Worm (Caenorhabditis elegans) whole organism, late embryonic: ENCODE results near the gene rpt-1.

Experiments
- C08G9.2 ChIP-seq: sonication (generic microtip); optimal IDR thresholded peaks from 2 replicates; lab custom pipeline; 2016; ENCODE audit warnings: mild to moderate bottlenecking, missing genetic modification characterization, moderate library complexity, missing compliant biosample characterization
- C38D4.7 ChIP-seq: fragments of 200-800 bp; sonication (Bioruptor generic); optimal IDR thresholded peaks from 2 replicates; lab custom pipeline; 2018; ENCODE audit warnings: mild to moderate bottlenecking, missing genetic modification characterization, moderate library complexity, missing compliant biosample characterization
- F13H6.1 ChIP-seq: sonication (generic microtip); optimal IDR thresholded peaks from 2 replicates; lab custom pipeline; 2016; ENCODE audit warnings: missing genetic modification characterization, missing compliant biosample characterization
- K09A11.1 ChIP-seq: sonication (generic microtip); optimal IDR thresholded peaks from 2 replicates; lab custom pipeline; 2017; ENCODE audit warnings: antibody characterized with exemption, mild to moderate bottlenecking, missing genetic modification characterization, missing compliant biosample characterization; ENCODE audit not compliant: insufficient read depth
- T23F11.4 ChIP-seq: fragments of 200-800 bp; sonication (Bioruptor generic); optimal IDR thresholded peaks from 2 replicates; lab custom pipeline; 2018; ENCODE audit warnings: mild to moderate bottlenecking, missing genetic modification characterization, missing compliant biosample characterization
- Y22D7AL.16 ChIP-seq: sonication (generic microtip); optimal IDR thresholded peaks from 2 replicates; lab custom pipeline; 2016; ENCODE audit warnings: missing genetic modification characterization, missing compliant biosample characterization
- ahr-1 ChIP-seq: sonication (generic microtip); optimal IDR thresholded peaks from 2 replicates; lab custom pipeline; 2016; ENCODE audit warnings: missing genetic modification characterization, missing compliant biosample characterization
- ceh-14 ChIP-seq: sonication (generic microtip); optimal IDR thresholded peaks from 2 replicates; lab custom pipeline; 2016; ENCODE audit warnings: missing genotype, missing genetic modification characterization, missing compliant biosample characterization
- ceh-18 ChIP-seq: sonication (generic microtip); optimal IDR thresholded peaks from 2 replicates; lab custom pipeline; 2016; ENCODE audit warnings: missing genetic modification characterization, missing compliant biosample characterization
- ceh-19 ChIP-seq: fragments of 200-800 bp; sonication (Bioruptor generic); optimal IDR thresholded peaks from 2 replicates; lab custom pipeline; 2018; ENCODE audit warnings: mild to moderate bottlenecking, missing genetic modification characterization, missing compliant biosample characterization
- ceh-2 ChIP-seq: sonication (generic microtip); optimal IDR thresholded peaks from 2 replicates; lab custom pipeline; 2016; ENCODE audit warnings: missing genotype, missing genetic modification characterization, missing compliant biosample characterization
- ceh-22 ChIP-seq: sonication (generic microtip); optimal IDR thresholded peaks from 2 replicates; lab custom pipeline; 2017; ENCODE audit warnings: missing biosample characterization, missing genetic modification characterization
- ceh-31 ChIP-seq: sonication (generic microtip); optimal IDR thresholded peaks from 2 replicates; lab custom pipeline; 2016; ENCODE audit warnings: missing genetic modification characterization, missing compliant biosample characterization
- ceh-34 ChIP-seq: sonication (generic microtip); optimal IDR thresholded peaks from 2 replicates; lab custom pipeline; 2016; ENCODE audit warnings: mild to moderate bottlenecking, missing genetic modification characterization, missing compliant biosample characterization
- ceh-48 ChIP-seq: sonication (generic microtip); optimal IDR thresholded peaks from 2 replicates; lab custom pipeline; 2016; ENCODE audit warnings: missing genetic modification characterization, inconsistent platforms, missing compliant biosample characterization
- ceh-6 ChIP-seq: fragments of 200-800 bp; sonication (Bioruptor generic); optimal IDR thresholded peaks from 2 replicates; lab custom pipeline; 2018; ENCODE audit warnings: mild to moderate bottlenecking, missing genetic modification characterization, missing compliant biosample characterization
- che-1 ChIP-seq: sonication (generic microtip); optimal IDR thresholded peaks from 2 replicates; lab custom pipeline; 2016; ENCODE audit warnings: mild to moderate bottlenecking, missing genetic modification characterization, missing compliant biosample characterization
- elt-2 ChIP-seq: sonication (generic microtip); optimal IDR thresholded peaks from 2 replicates; lab custom pipeline; 2016; ENCODE audit warnings: missing genetic modification reagents, missing genetic modification characterization, missing compliant biosample characterization
- elt-4 ChIP-seq: sonication (generic microtip); optimal IDR thresholded peaks from 2 replicates; lab custom pipeline; 2016; ENCODE audit warnings: missing genetic modification characterization, missing compliant biosample characterization
- ets-4 ChIP-seq: sonication (generic microtip); optimal IDR thresholded peaks from 2 replicates; lab custom pipeline; 2016; ENCODE audit warnings: missing genetic modification characterization, missing compliant biosample characterization
- fkh-6 ChIP-seq: sonication (generic microtip); optimal IDR thresholded peaks from 2 replicates; lab custom pipeline; 2016; ENCODE audit warnings: missing genetic modification characterization, missing compliant biosample characterization
- gmeb-2 ChIP-seq: sonication (generic microtip); optimal IDR thresholded peaks from 2 replicates; lab custom pipeline; 2016; ENCODE audit warnings: missing genetic modification characterization, inconsistent platforms, missing compliant biosample characterization
- hlh-13 ChIP-seq: fragments of 200-800 bp; sonication (Bioruptor generic); optimal IDR thresholded peaks from 2 replicates; lab custom pipeline; 2018; ENCODE audit warnings: mild to moderate bottlenecking, missing genetic modification characterization, missing compliant biosample characterization
- hlh-30 ChIP-seq: sonication (generic microtip); optimal IDR thresholded peaks from 2 replicates; lab custom pipeline; 2017; ENCODE audit warnings: antibody characterized with exemption, missing genetic modification characterization, missing compliant biosample characterization; ENCODE audit not compliant: insufficient read depth
- hlh-6 ChIP-seq: sonication (generic microtip); optimal IDR thresholded peaks from 2 replicates; lab custom pipeline; 2016; ENCODE audit warnings: missing genotype, missing genetic modification characterization, missing compliant biosample characterization
- lim-6 ChIP-seq: sonication (generic microtip); optimal IDR thresholded peaks from 2 replicates; lab custom pipeline; 2016; ENCODE audit warnings: missing genetic modification characterization, missing compliant biosample characterization
- lin-11 ChIP-seq: fragments of 200-800 bp; sonication (Bioruptor generic); optimal IDR thresholded peaks from 2 replicates; lab custom pipeline; 2018; ENCODE audit warnings: mild to moderate bottlenecking, missing genetic modification characterization, missing compliant biosample characterization
- madf-2 ChIP-seq: sonication (generic microtip); optimal IDR thresholded peaks from 2 replicates; lab custom pipeline; 2017; ENCODE audit warnings: missing genetic modification characterization, missing compliant biosample characterization
- mec-3 ChIP-seq: sonication (generic microtip); optimal IDR thresholded peaks from 2 replicates; lab custom pipeline; 2016; ENCODE audit warnings: borderline replicate concordance, missing genetic modification characterization, missing compliant biosample characterization
- nfya-1 ChIP-seq: sonication (generic microtip); optimal IDR thresholded peaks from 2 replicates; lab custom pipeline; 2017; ENCODE audit warnings: missing genetic modification characterization, mild to moderate bottlenecking, missing compliant biosample characterization, antibody characterized with exemption, moderate library complexity
- nhr-11 ChIP-seq: fragments of 150-350 bp; optimal IDR thresholded peaks from 2 replicates; lab custom pipeline; 2014; ENCODE audit warnings: missing biosample characterization, missing genetic modification characterization
- odd-2 ChIP-seq: sonication (generic microtip); optimal IDR thresholded peaks from 2 replicates; lab custom pipeline; 2017; ENCODE audit warnings: antibody characterized with exemption, mild to moderate bottlenecking, missing genetic modification characterization, missing compliant biosample characterization
- pag-3 ChIP-seq: sonication (generic microtip); optimal IDR thresholded peaks from 2 replicates; lab custom pipeline; 2016; ENCODE audit warnings: missing compliant biosample characterization, missing genetic modification characterization, borderline replicate concordance
- pat-9 ChIP-seq: fragments of 200-800 bp; sonication (Bioruptor generic); optimal IDR thresholded peaks from 2 replicates; lab custom pipeline; 2018; ENCODE audit warnings: mild to moderate bottlenecking, missing genetic modification characterization, moderate library complexity, missing compliant biosample characterization
- pax-1 ChIP-seq: fragments of 150-350 bp; optimal IDR thresholded peaks from 2 replicates; lab custom pipeline; 2014; ENCODE audit warnings: missing biosample characterization, missing genetic modification characterization
- pha-2 ChIP-seq: sonication (generic microtip); optimal IDR thresholded peaks from 2 replicates; lab custom pipeline; 2017; ENCODE audit warnings: mild to moderate bottlenecking, missing genetic modification characterization, missing compliant biosample characterization
- pha-4 ChIP-seq: fragments of 150-350 bp; optimal IDR thresholded peaks from 2 replicates; lab custom pipeline; 2018; ENCODE audit warnings: missing biosample characterization, missing genetic modification reagents, missing genetic modification characterization
- pqm-1 ChIP-seq: sonication (generic microtip); optimal IDR thresholded peaks from 2 replicates; lab custom pipeline; 2016; ENCODE audit warnings: missing genetic modification characterization, missing compliant biosample characterization
- ref-2 ChIP-seq: sonication (generic microtip); optimal IDR thresholded peaks from 2 replicates; lab custom pipeline; 2016; ENCODE audit warnings: missing genetic modification characterization, missing compliant biosample characterization
- rnt-1 ChIP-seq: sonication (generic microtip); optimal IDR thresholded peaks from 2 replicates; lab custom pipeline; 2016; ENCODE audit warnings: missing genetic modification characterization, missing compliant biosample characterization
- sdc-2 ChIP-seq: sonication (generic microtip); optimal IDR thresholded peaks from 2 replicates; lab custom pipeline; 2016; ENCODE audit warnings: missing genotype, missing genetic modification characterization, missing compliant biosample characterization
- sox-4 ChIP-seq: sonication (generic microtip); optimal IDR thresholded peaks from 2 replicates; lab custom pipeline; 2017; ENCODE audit warnings: mild to moderate bottlenecking, missing genetic modification characterization, inconsistent platforms, missing compliant biosample characterization
- syd-9 ChIP-seq: sonication (generic microtip); optimal IDR thresholded peaks from 2 replicates; lab custom pipeline; 2016; ENCODE audit warnings: mild to moderate bottlenecking, missing genetic modification characterization, moderate library complexity, missing compliant biosample characterization
- zip-5 ChIP-seq: sonication (generic microtip); optimal IDR thresholded peaks from 2 replicates; lab custom pipeline; 2016; ENCODE audit warnings: missing genetic modification characterization, missing compliant biosample characterization

The rpt-1 gene

DNA sequence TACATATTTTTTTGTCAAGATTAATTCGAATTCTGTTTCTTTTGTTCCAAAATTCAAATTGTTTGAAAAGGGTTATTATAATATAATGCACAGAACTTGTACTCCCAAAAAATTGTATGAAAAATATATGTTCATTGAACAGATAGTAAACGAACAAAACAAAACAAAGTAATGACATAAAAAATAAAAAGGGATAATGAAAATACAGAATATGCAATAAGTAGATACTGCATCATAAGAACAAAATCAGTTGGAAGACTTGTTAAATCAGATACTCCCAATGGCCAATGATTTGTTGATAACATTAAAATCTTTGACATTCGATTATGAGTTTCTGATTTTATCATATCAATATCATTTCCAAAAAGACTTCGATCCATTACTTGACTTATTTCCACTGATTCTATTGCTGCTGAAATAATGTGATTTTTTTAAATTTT lies 22.3 kb upstream of the rpt-1 start:
- TF ChIP-seq pax-1 (tag; lab: Kevin White, UChicago) (no peak), ceh-14 (tag; lab: Kevin White, UChicago) (no peak), T23F11.4 (GFP tag; lab: Kevin White, UChicago) (no peak), nhr-11 (no peak), C38D4.7 (GFP tag; lab: Kevin White, UChicago) (no peak), lim-6 (tag; lab: Kevin White, UChicago) (no peak), pat-9 (no peak), pag-3 (tag; lab: Kevin White, UChicago) (no peak), che-1 (tag; lab: Kevin White, UChicago) (no peak), C08G9.2 (tag; lab: Kevin White, UChicago) (no peak), ceh-6 (GFP tag; lab: Kevin White, UChicago) (no peak), ceh-31 (tag; lab: Kevin White, UChicago) (no peak), hlh-6 (tag; lab: Kevin White, UChicago) (no peak), hlh-13 (GFP tag; lab: Kevin White, UChicago) (no peak)

DNA sequence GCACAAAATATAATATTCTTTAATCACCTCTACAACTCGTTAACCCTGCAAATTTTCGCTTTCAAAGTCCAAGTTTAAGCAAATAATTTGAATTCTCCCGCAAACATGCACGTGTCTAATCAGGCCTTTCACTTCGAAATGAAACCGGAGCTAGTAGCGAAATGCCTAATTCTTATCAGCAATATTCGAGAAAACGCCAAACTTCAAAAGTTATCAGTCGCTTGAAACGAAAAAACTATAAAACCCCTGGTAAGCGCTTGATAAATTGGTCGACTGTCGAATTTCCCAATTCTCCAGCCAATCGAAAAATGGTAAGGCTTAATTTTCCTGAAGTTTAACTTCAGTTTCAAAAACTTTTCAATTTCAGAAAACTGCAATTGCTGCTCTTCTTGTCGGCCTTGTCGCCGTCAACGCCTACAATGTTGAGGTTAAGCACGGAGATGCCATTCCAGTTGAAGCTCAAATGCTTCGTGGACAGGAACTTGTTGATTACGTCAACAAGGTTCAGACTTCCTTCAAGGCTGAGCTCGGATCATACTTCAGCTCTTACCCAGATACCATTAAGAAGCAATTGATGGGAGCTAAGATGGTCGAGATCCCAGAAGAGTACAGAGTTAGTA lies 20.8 kb upstream of the rpt-1 start, which contains the start of gene cpr-9:
Gene cpr-9 (plus strand): TSS at position 188 of the 620 bp plus-strand sequence.
- TF ChIP-seq ceh-22 (tag; lab: Kevin White, UChicago) = no peak
- no peak for TF ChIP-seq ceh-48
- TF ChIP-seq elt-2 (tag; lab: Kevin White, UChicago) = peak; percentile 51

ce11 chrV:12001747-12002456 lies 19.7 kb upstream of the rpt-1 start, which contains the start of gene gcy-33:
TSS of gene gcy-33 (minus strand) at chrV:12001797.
- TF ChIP-seq madf-2 (tag; lab: Kevin White, UChicago) = peak; percentile 94
- peak; percentile 86 for TF ChIP-seq hlh-30
- TF ChIP-seq nfya-1 = peak; percentile 87
- peak; percentile 93 for TF ChIP-seq fkh-6 (tag; lab: Kevin White, UChicago)
- peak; percentile 86 for TF ChIP-seq lin-11 (tag; lab: Kevin White, UChicago)
- TF ChIP-seq ceh-22 (tag; lab: Kevin White, UChicago) = no peak
- peak; percentile 90 for TF ChIP-seq elt-4 (tag; lab: Kevin White, UChicago)
- TF ChIP-seq C38D4.7 (GFP tag; lab: Kevin White, UChicago) = peak; percentile 91
- peak; percentile 97 for TF ChIP-seq elt-2 (tag; lab: Kevin White, UChicago)
- peak; percentile 94 for TF ChIP-seq syd-9 (tag; lab: Kevin White, UChicago)
- peak; percentile 95 for TF ChIP-seq ceh-6 (GFP tag; lab: Kevin White, UChicago)
- peak; percentile 77 for TF ChIP-seq zip-5 (tag; lab: Kevin White, UChicago)
- TF ChIP-seq ceh-14 (tag; lab: Kevin White, UChicago) = peak; percentile 96
- TF ChIP-seq pha-2 (tag; lab: Kevin White, UChicago) = peak; percentile 94
- peak; percentile 97 for TF ChIP-seq hlh-6 (tag; lab: Kevin White, UChicago)
- TF ChIP-seq F13H6.1 (tag; lab: Kevin White, UChicago) = peak; percentile 89
- TF ChIP-seq rnt-1 (tag; lab: Kevin White, UChicago) = peak; percentile 85
- peak; percentile 95 for TF ChIP-seq ceh-34 (tag; lab: Kevin White, UChicago)
- TF ChIP-seq pat-9 = peak; percentile 93
- peak; percentile 91 for TF ChIP-seq sox-4 (tag; lab: Kevin White, UChicago)
- peak; percentile 85 for TF ChIP-seq ahr-1 (tag; lab: Kevin White, UChicago)
- peak; percentile 90 for TF ChIP-seq sdc-2
- peak; percentile 97 for TF ChIP-seq gmeb-2 (tag; lab: Kevin White, UChicago)
- peak; percentile 52 for TF ChIP-seq odd-2 (tag; lab: Kevin White, UChicago)
- peak; percentile 70 for TF ChIP-seq K09A11.1
- TF ChIP-seq ceh-19 (GFP tag; lab: Kevin White, UChicago) = peak; percentile 95
- TF ChIP-seq che-1 (tag; lab: Kevin White, UChicago) = peak; percentile 93
- TF ChIP-seq mec-3 (tag; lab: Kevin White, UChicago) = peak; percentile 54
- TF ChIP-seq ceh-18 (tag; lab: Kevin White, UChicago) = peak; percentile 93
- TF ChIP-seq ceh-31 (tag; lab: Kevin White, UChicago) = peak; percentile 91
- TF ChIP-seq pha-4 (tag; lab: Kevin White, UChicago) = no peak
- TF ChIP-seq ref-2 (tag; lab: Kevin White, UChicago) = peak; percentile 94
- TF ChIP-seq pqm-1 = peak; percentile 93
- TF ChIP-seq T23F11.4 (GFP tag; lab: Kevin White, UChicago) = peak; percentile 96
- TF ChIP-seq ets-4 (tag; lab: Kevin White, UChicago) = peak; percentile 53
- peak; percentile 94 for TF ChIP-seq ceh-2 (tag; lab: Kevin White, UChicago)
- peak; percentile 95 for TF ChIP-seq Y22D7AL.16
